Worm (Caenorhabditis elegans) whole organism, young adult: ENCODE measurements around the gene srd-4.

ENCODE experiments used
- B0336.3 ChIP-seq: fragments of 200-800 bp; sonication (Bioruptor generic); IDR thresholded peaks from 2 replicates; pipeline ENCODE4 v1.3.6; 2022; ENCODE audit warnings: missing genetic modification characterization, missing compliant biosample characterization
- D2030.7 ChIP-seq: fragments of 200-800 bp; sonication (Bioruptor generic); IDR thresholded peaks from 2 replicates; pipeline ENCODE4 v1.3.6; 2022; ENCODE audit warnings: missing genetic modification reagents, missing genetic modification characterization, missing compliant biosample characterization
- F10E7.11 ChIP-seq: sonication (generic microtip); optimal IDR thresholded peaks from 2 replicates; lab custom pipeline; 2017; ENCODE audit warnings: mild to moderate bottlenecking, missing genetic modification characterization, moderate library complexity, missing compliant biosample characterization
- F37B4.10 ChIP-seq: fragments of 200-800 bp; sonication (Bioruptor generic); IDR thresholded peaks from 2 replicates; pipeline ENCODE4 v1.3.6; 2022; ENCODE audit warnings: missing genetic modification characterization, missing compliant biosample characterization
- F57C9.4 ChIP-seq: sonication (generic microtip); optimal IDR thresholded peaks from 2 replicates; lab custom pipeline; 2017; ENCODE audit warnings: mild to moderate bottlenecking, missing genetic modification characterization, missing compliant biosample characterization
- K11D2.4 ChIP-seq: fragments of 200-800 bp; sonication (Bioruptor generic); IDR thresholded peaks from 2 replicates; pipeline ENCODE4 v1.3.6; 2022; ENCODE audit warnings: missing genetic modification reagents, missing genetic modification characterization, missing compliant biosample characterization
- T26A5.8 ChIP-seq: sonication (generic microtip); optimal IDR thresholded peaks from 2 replicates; lab custom pipeline; 2016; ENCODE audit warnings: missing genetic modification characterization, missing compliant biosample characterization
- Y56A3A.18 ChIP-seq: fragments of 200-800 bp; sonication (Bioruptor generic); IDR thresholded peaks from 2 replicates; pipeline ENCODE4 v1.3.6; 2022; ENCODE audit warnings: missing genetic modification reagents, missing genetic modification characterization, missing compliant biosample characterization
- Y67H2A.10 ChIP-seq: fragments of 200-800 bp; sonication (Bioruptor generic); conservative IDR thresholded peaks from 2 replicates; pipeline ENCODE4 v1.3.6; 2022; ENCODE audit warnings: missing genetic modification reagents, missing genetic modification characterization, missing compliant biosample characterization
- Y95B8A.8 ChIP-seq: fragments of 200-800 bp; sonication (Bioruptor generic); IDR thresholded peaks from 2 replicates; pipeline ENCODE4 v1.3.6; 2022; ENCODE audit warnings: missing genetic modification reagents, missing genetic modification characterization, missing compliant biosample characterization
- ZK185.1 ChIP-seq: sonication (generic microtip); optimal IDR thresholded peaks from 2 replicates; lab custom pipeline; 2016; ENCODE audit warnings: mild to moderate bottlenecking, missing genetic modification characterization, missing compliant biosample characterization; ENCODE audit not compliant: poor library complexity, severe bottlenecking
- ama-1 ChIP-seq, 3 experiments: fragments of 150-350 bp in 1 of 3; sonication (generic microtip) in 2 of 3; optimal IDR thresholded peaks; 2 replicates each; lab custom pipeline; 2014 to 2018; ENCODE audit warnings: missing biosample characterization in 2 of 3, missing genetic modification characterization in 2 of 3, missing genetic modification reagents in 2 of 3
- aptf-3 ChIP-seq: fragments of 200-800 bp; sonication (Bioruptor generic); IDR thresholded peaks from 2 replicates; pipeline ENCODE4 v1.3.6; 2022; ENCODE audit warnings: missing genetic modification characterization, missing compliant biosample characterization
- ceh-91 ChIP-seq: fragments of 200-800 bp; sonication (Bioruptor generic); IDR thresholded peaks from 2 replicates; pipeline ENCODE4 v1.3.6; 2022; ENCODE audit warnings: missing genetic modification reagents, missing genetic modification characterization, missing compliant biosample characterization
- dpff-1 ChIP-seq: sonication (generic microtip); optimal IDR thresholded peaks from 2 replicates; lab custom pipeline; 2017; ENCODE audit warnings: mild to moderate bottlenecking, missing genetic modification characterization, missing compliant biosample characterization
- dpl-1 ChIP-seq: fragments of 150-350 bp; optimal IDR thresholded peaks from 2 replicates; lab custom pipeline; 2014; ENCODE audit warnings: missing biosample characterization, missing genetic modification reagents, missing genetic modification characterization
- egrh-3 ChIP-seq: fragments of 200-800 bp; sonication (Bioruptor generic); IDR thresholded peaks from 2 replicates; pipeline ENCODE4 v1.3.6; 2022; ENCODE audit warnings: missing genetic modification reagents, missing genetic modification characterization, missing compliant biosample characterization
- fkh-3 ChIP-seq: sonication (generic microtip); optimal IDR thresholded peaks from 2 replicates; lab custom pipeline; 2016; ENCODE audit warnings: mild to moderate bottlenecking, missing genetic modification characterization, missing compliant biosample characterization
- gei-17 ChIP-seq: fragments of 200-800 bp; sonication (Bioruptor generic); optimal IDR thresholded peaks from 2 replicates; lab custom pipeline; 2018; ENCODE audit warnings: mild to moderate bottlenecking, missing genetic modification characterization, missing compliant biosample characterization
- hlh-26 ChIP-seq: fragments of 200-800 bp; sonication (Bioruptor generic); conservative IDR thresholded peaks from 2 replicates; pipeline ENCODE4 v1.3.6; 2022; ENCODE audit warnings: missing genetic modification reagents, missing genetic modification characterization, missing compliant biosample characterization
- hmg-20 ChIP-seq: fragments of 200-800 bp; sonication (Bioruptor generic); IDR thresholded peaks from 2 replicates; pipeline ENCODE4 v1.3.6; 2022; ENCODE audit warnings: missing genetic modification reagents, missing genetic modification characterization, missing compliant biosample characterization
- lag-1 ChIP-seq: fragments of 200-800 bp; sonication (Bioruptor generic); IDR thresholded peaks from 2 replicates; pipeline ENCODE4 v1.3.6; 2022; ENCODE audit warnings: missing genetic modification reagents, missing genetic modification characterization, missing compliant biosample characterization
- let-526 ChIP-seq: fragments of 200-800 bp; sonication (Bioruptor generic); IDR thresholded peaks from 2 replicates; pipeline ENCODE4 v1.3.6; 2022; ENCODE audit warnings: missing genetic modification reagents, missing genetic modification characterization, missing compliant biosample characterization
- lin-35 ChIP-seq, 3 experiments: fragments of 150-350 bp in 2 of 3; sonication (generic microtip) in 1 of 3; optimal IDR thresholded peaks; 2 replicates each; lab custom pipeline; 2014 to 2018; ENCODE audit warnings: missing biosample characterization in 3 of 3, missing genetic modification characterization in 3 of 3, missing genetic modification reagents in 3 of 3
- lin-40 ChIP-seq: sonication (generic microtip); optimal IDR thresholded peaks from 2 replicates; lab custom pipeline; 2016; ENCODE audit warnings: missing genetic modification characterization, mild to moderate bottlenecking, missing compliant biosample characterization, missing genotype, missing genetic modification reagents
- madf-6 ChIP-seq: fragments of 200-800 bp; sonication (Bioruptor generic); IDR thresholded peaks from 2 replicates; pipeline ENCODE4 v1.3.6; 2022; ENCODE audit warnings: missing genetic modification reagents, missing genetic modification characterization, missing compliant biosample characterization
- mxl-1 ChIP-seq: sonication (generic microtip); optimal IDR thresholded peaks from 2 replicates; lab custom pipeline; 2016; ENCODE audit warnings: missing genetic modification characterization, missing compliant biosample characterization
- pbrm-1 ChIP-seq: fragments of 200-800 bp; sonication (Bioruptor generic); IDR thresholded peaks from 2 replicates; pipeline ENCODE4 v1.3.6; 2022; ENCODE audit warnings: missing genetic modification reagents, missing genetic modification characterization, missing compliant biosample characterization
- pha-4 ChIP-seq: fragments of 150-350 bp; sonication (generic microtip); optimal IDR thresholded peaks from 2 replicates; lab custom pipeline; 2014; ENCODE audit warnings: missing biosample characterization, missing genetic modification reagents, missing genetic modification characterization
- rec-8 ChIP-seq, 2 experiments: sonication (generic microtip); optimal IDR thresholded peaks; 2 replicates each; lab custom pipeline; 2016; ENCODE audit warnings: mild to moderate bottlenecking in 2 of 2, missing genetic modification characterization in 2 of 2, missing genetic modification reagents in 2 of 2, missing genotype in 2 of 2, missing biosample characterization in 1 of 2, missing compliant biosample characterization in 1 of 2, moderate library complexity in 1 of 2
- rpc-1 ChIP-seq, 2 experiments: fragments of 150-350 bp in 1 of 2; sonication (generic microtip) in 1 of 2; optimal IDR thresholded peaks; 2 replicates each; lab custom pipeline; 2014 to 2018; ENCODE audit warnings: missing biosample characterization in 1 of 2, missing genetic modification characterization in 1 of 2, missing genetic modification reagents in 1 of 2, missing genotype in 1 of 2
- sea-2 ChIP-seq: fragments of 200-800 bp; sonication (Bioruptor generic); IDR thresholded peaks from 2 replicates; pipeline ENCODE4 v1.3.6; 2022; ENCODE audit warnings: missing genetic modification characterization, missing compliant biosample characterization
- snpc-1.1 ChIP-seq: sonication (generic microtip); optimal IDR thresholded peaks from 2 replicates; lab custom pipeline; 2017; ENCODE audit warnings: missing genetic modification characterization, mild to moderate bottlenecking, missing compliant biosample characterization, antibody characterized with exemption, moderate library complexity, missing genotype, missing genetic modification reagents; ENCODE audit not compliant: insufficient read depth
- snpc-1.3 ChIP-seq: sonication (generic microtip); optimal IDR thresholded peaks from 2 replicates; lab custom pipeline; 2017; ENCODE audit warnings: missing genetic modification characterization, mild to moderate bottlenecking, missing compliant biosample characterization, antibody characterized with exemption, moderate library complexity, missing genotype, missing genetic modification reagents; ENCODE audit not compliant: insufficient read depth
- sptf-2 ChIP-seq: fragments of 200-800 bp; sonication (Bioruptor generic); optimal IDR thresholded peaks from 2 replicates; lab custom pipeline; 2018; ENCODE audit warnings: mild to moderate bottlenecking, missing genetic modification characterization, missing compliant biosample characterization
- tbp1 ChIP-seq: fragments of 200-800 bp; sonication (Bioruptor generic); optimal IDR thresholded peaks from 2 replicates; lab custom pipeline; 2018; ENCODE audit warnings: mild to moderate bottlenecking, missing genetic modification characterization, missing compliant biosample characterization
- unc-62 ChIP-seq: fragments of 150-350 bp; optimal IDR thresholded peaks from 2 replicates; lab custom pipeline; 2014; ENCODE audit warnings: missing biosample characterization, missing genetic modification reagents, missing genetic modification characterization
- xnd-1 ChIP-seq: sonication (generic microtip); optimal IDR thresholded peaks from 2 replicates; lab custom pipeline; 2016; ENCODE audit warnings: missing genotype, missing genetic modification reagents, missing genetic modification characterization, missing compliant biosample characterization
- ztf-22 ChIP-seq: fragments of 200-800 bp; sonication (Bioruptor generic); optimal IDR thresholded peaks from 2 replicates; lab custom pipeline; 2018; ENCODE audit warnings: mild to moderate bottlenecking, missing genetic modification characterization, moderate library complexity, missing compliant biosample characterization
- ztf-25 ChIP-seq: fragments of 200-800 bp; sonication (Bioruptor generic); IDR thresholded peaks from 2 replicates; pipeline ENCODE4 v1.3.6; 2022; ENCODE audit warnings: missing genetic modification reagents, missing genetic modification characterization, missing compliant biosample characterization
- ztf-28 ChIP-seq: fragments of 200-800 bp; sonication (Bioruptor generic); IDR thresholded peaks from 2 replicates; pipeline ENCODE4 v1.3.6; 2022; ENCODE audit warnings: missing genetic modification reagents, missing genetic modification characterization, missing compliant biosample characterization

Gene srd-4

DNA sequence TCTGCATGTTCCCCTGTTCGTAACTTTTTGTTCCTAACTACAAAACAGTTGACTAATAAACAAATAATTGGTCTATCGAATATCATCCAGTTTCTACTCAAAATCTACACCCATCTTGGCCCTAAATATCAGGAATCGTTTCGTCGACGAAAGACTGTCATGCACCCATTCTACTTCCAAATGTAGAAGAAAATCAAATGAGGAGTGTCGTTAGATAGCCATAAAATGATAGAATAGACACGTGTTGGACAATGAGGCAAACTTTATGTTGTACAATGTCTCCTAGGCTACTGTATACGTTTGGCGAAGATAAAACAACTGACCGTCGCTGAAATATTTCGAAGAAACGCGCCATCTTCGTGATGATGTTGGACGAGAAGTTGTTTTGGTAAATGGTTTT lies 24.8 kb upstream of the srd-4 start:
- no peak for TF ChIP-seq B0336.3

DNA sequence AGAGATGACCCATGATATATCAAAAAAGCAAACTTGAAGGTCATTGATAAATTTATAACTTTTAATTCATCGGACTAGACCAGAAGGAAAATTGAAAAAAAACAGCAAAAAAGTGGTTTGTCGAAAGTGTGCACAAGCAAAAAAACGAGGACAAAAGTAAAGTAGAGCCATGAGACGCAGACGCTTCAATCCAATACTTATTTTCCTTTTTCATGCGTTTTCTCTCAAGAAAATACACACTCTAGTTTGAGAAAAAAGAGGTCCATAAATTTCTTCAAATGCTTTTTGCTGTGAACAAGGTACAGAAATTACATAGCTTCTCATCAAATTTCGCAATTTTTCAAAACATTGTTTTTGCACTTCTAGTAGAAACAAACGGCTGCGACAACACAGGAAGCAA lies 23.6 kb upstream of the srd-4 start:
- TF ChIP-seq F57C9.4 (tag; lab: Kevin White, UChicago) (no peak), ztf-25 (no peak), rec-8 (tag; optimal IDR thresholded peaks at IDR 0.05; lab: Kevin White, UChicago) (no peak), F37B4.10 (GFP tag; lab: Robert Waterston, UW) (no peak), Y95B8A.8 (GFP tag; lab: Robert Waterston, UW) (no peak), hlh-26 (no peak), pha-4 (tag; lab: Kevin White, UChicago) (no peak), snpc-1.1 (tag; lab: Kevin White, UChicago) (no peak), B0336.3 (no peak)
- TF ChIP-seq, all 124 proteins: peak for 0

DNA sequence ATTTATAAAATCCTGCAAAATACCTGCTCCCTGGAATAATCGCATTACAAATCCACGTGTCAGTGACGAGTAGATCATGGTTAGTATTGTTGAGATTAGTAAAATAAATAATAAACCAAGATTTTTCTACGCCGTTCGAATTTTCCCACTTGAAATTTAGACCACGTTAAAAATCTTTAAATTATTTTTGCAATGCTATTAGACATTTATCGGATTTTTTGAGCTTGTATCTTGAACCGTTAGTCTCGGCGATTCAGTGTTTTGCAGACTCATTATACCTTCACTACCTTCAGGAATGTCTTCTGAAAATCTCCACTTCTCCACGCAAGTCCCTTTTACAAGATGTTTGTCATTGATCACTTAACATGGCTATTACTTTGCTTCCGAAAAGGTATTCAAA lies 22.5 kb upstream of the srd-4 start, which contains the start of gene C27A7.5:
Gene C27A7.5, minus strand, starts transcription at position 101 of the 400 bp plus-strand sequence.
- TF ChIP-seq ama-1 (optimal IDR thresholded peaks at IDR 0.05; lab: Kevin White, UChicago): no peak
- no peak for TF ChIP-seq ama-1 (GFP tag; optimal IDR thresholded peaks at IDR 0.05; lab: Kevin White, UChicago)
- no peak for TF ChIP-seq hmg-20
- TF ChIP-seq ztf-22: no peak
- TF ChIP-seq ZK185.1 (tag; lab: Kevin White, UChicago): no peak
- no peak for TF ChIP-seq Y67H2A.10 (GFP tag; lab: Robert Waterston, UW)
- TF ChIP-seq fkh-3 (tag; lab: Kevin White, UChicago): no peak
- no peak for TF ChIP-seq lag-1 (GFP tag; lab: Robert Waterston, UW)
- no peak for TF ChIP-seq D2030.7 (GFP tag; lab: Robert Waterston, UW)
- no peak for TF ChIP-seq K11D2.4 (GFP tag; lab: Robert Waterston, UW)
- no peak for TF ChIP-seq let-526 (GFP tag; lab: Robert Waterston, UW)

DNA sequence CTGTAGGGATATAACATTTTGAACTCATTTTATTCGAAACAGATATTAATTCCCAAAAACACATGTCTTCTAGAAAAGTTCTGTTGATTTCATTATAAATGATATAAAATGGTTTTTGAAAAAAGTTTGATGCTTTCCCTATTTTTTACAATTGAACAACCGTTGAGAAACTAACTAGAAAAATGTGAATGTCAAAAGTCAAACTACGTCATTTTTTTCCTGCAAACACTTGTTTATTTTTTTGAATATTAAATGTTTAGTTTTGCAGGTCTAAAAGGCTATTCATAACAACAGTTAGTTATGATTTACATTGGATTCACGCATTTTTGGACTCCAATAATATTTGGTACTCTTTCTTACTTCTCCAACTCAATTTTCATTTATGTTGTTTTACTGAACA lies 21.8 kb upstream of the srd-4 start, which contains the start of gene srj-4:
Gene srj-4, plus strand, starts transcription at position 301 of the 400 bp plus-strand sequence.
- TF ChIP-seq sea-2 (no peak), ztf-28 (no peak), F10E7.11 (tag; lab: Kevin White, UChicago) (no peak), T26A5.8 (tag; lab: Kevin White, UChicago) (no peak), dpff-1 (tag; lab: Kevin White, UChicago) (no peak), gei-17 (GFP tag; lab: Kevin White, UChicago) (no peak), ztf-22 (no peak), D2030.7 (GFP tag; lab: Robert Waterston, UW) (no peak), rpc-1 (optimal IDR thresholded peaks at IDR 0.05; lab: Kevin White, UChicago) (no peak), rpc-1 (tag; optimal IDR thresholded peaks at IDR 0.05; lab: Kevin White, UChicago) (no peak), snpc-1.3 (tag; lab: Kevin White, UChicago) (no peak), sptf-2 (GFP tag; lab: Kevin White, UChicago) (no peak), tbp1 (GFP tag; lab: Kevin White, UChicago) (no peak)

DNA sequence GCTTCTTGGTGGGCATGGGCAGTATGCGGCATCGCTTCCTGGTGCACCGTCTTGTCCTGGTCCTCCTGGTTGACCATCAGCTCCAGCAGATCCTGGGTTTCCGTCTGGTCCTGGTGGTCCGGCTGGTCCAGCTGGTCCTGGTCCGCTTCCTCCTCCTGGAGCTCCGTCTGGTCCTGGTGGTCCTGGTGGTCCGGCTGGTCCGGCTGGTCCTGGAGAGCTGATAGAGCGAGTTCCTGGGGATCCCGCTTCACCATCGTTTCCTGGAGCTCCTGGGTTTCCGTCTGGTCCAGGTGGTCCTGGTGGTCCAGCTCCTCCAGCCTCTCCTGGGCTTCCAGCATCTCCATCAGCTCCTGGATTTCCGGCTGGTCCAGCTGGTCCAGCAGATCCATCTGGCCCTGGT lies 17.7 kb upstream of the srd-4 start:
- TF ChIP-seq egrh-3 (GFP tag; lab: Robert Waterston, UW): peak; percentile 96
- TF ChIP-seq madf-6: no peak
- no peak for TF ChIP-seq lin-40 (tag; lab: Kevin White, UChicago)
- TF ChIP-seq unc-62: no peak
- TF ChIP-seq lin-35 (GFP tag; optimal IDR thresholded peaks at IDR 0.05; lab: Kevin White, UChicago): no peak
- no peak for TF ChIP-seq Y56A3A.18
- no peak for TF ChIP-seq xnd-1 (tag; lab: Kevin White, UChicago)
- no peak for TF ChIP-seq mxl-1
- TF ChIP-seq pbrm-1 (GFP tag; lab: Robert Waterston, UW): no peak
- TF ChIP-seq ceh-91: no peak
- no peak for TF ChIP-seq dpl-1
- TF ChIP-seq aptf-3 (GFP tag; lab: Robert Waterston, UW): 0 out of 2 replicates have a peak, but pooled peaks have one; percentile 66
